Worm (Caenorhabditis elegans) whole organism, L4 larva: ENCODE results near the gene nhr-192.

Experiments
- F10B5.3 ChIP-seq: sonication (generic microtip); optimal IDR thresholded peaks from 2 replicates; lab custom pipeline; 2016; ENCODE audit warnings: mild to moderate bottlenecking, missing genetic modification characterization, missing compliant biosample characterization
- F26F4.8 ChIP-seq: fragments of 200-800 bp; sonication (Bioruptor generic); conservative IDR thresholded peaks from 2 replicates; pipeline ENCODE4 v1.3.6; 2022; ENCODE audit warnings: missing genetic modification characterization, missing compliant biosample characterization
- F37D6.2 ChIP-seq: sonication (generic microtip); optimal IDR thresholded peaks from 2 replicates; lab custom pipeline; 2016; ENCODE audit warnings: mild to moderate bottlenecking, missing genetic modification characterization, missing compliant biosample characterization
- F49E8.2 ChIP-seq: sonication (generic microtip); optimal IDR thresholded peaks from 2 replicates; lab custom pipeline; 2016; ENCODE audit warnings: missing compliant biosample characterization, mild to moderate bottlenecking, missing genetic modification characterization, borderline replicate concordance
- Y5F2A.4 ChIP-seq: fragments of 200-800 bp; sonication (Bioruptor generic); optimal IDR thresholded peaks from 2 replicates; lab custom pipeline; 2018; ENCODE audit warnings: mild to moderate bottlenecking, missing genetic modification characterization, missing compliant biosample characterization
- ZK337.2 ChIP-seq: fragments of 200-800 bp; sonication (Bioruptor generic); IDR thresholded peaks from 2 replicates; pipeline ENCODE4 v1.3.6; 2022; ENCODE audit warnings: missing genetic modification reagents, missing genetic modification characterization, missing compliant biosample characterization
- arid-1 ChIP-seq: fragments of 200-800 bp; sonication (Bioruptor generic); conservative IDR thresholded peaks from 2 replicates; pipeline ENCODE4 v1.3.6; 2022; ENCODE audit warnings: missing genetic modification reagents, missing genetic modification characterization, missing compliant biosample characterization
- ceh-20 ChIP-seq: fragments of 200-800 bp; sonication (Bioruptor generic); IDR thresholded peaks from 2 replicates; pipeline ENCODE4 v1.3.6; 2022; ENCODE audit warnings: missing genetic modification reagents, missing genetic modification characterization, missing compliant biosample characterization
- ceh-44 ChIP-seq: fragments of 200-800 bp; sonication (Bioruptor generic); IDR thresholded peaks from 2 replicates; pipeline ENCODE4 v1.3.6; 2022; ENCODE audit warnings: missing genetic modification reagents, missing genetic modification characterization, missing compliant biosample characterization
- ceh-62 ChIP-seq: sonication (generic microtip); optimal IDR thresholded peaks from 2 replicates; lab custom pipeline; 2017; ENCODE audit warnings: missing biosample characterization, missing genetic modification characterization
- ceh-82 ChIP-seq: sonication (generic microtip); optimal IDR thresholded peaks from 2 replicates; lab custom pipeline; 2017; ENCODE audit warnings: missing biosample characterization, missing genetic modification characterization
- ctbp-1 ChIP-seq: fragments of 200-800 bp; sonication (Bioruptor generic); IDR thresholded peaks from 2 replicates; pipeline ENCODE4 v1.3.6; 2022; ENCODE audit warnings: missing genetic modification reagents, missing genetic modification characterization, missing compliant biosample characterization
- dmd-6 ChIP-seq: fragments of 200-800 bp; sonication (Bioruptor generic); IDR thresholded peaks from 2 replicates; pipeline ENCODE4 v1.3.6; 2022; ENCODE audit warnings: missing genetic modification reagents, missing genetic modification characterization, missing compliant biosample characterization
- dmd-8 ChIP-seq: fragments of 200-800 bp; sonication (Bioruptor generic); IDR thresholded peaks from 2 replicates; pipeline ENCODE4 v1.3.6; 2022; ENCODE audit warnings: missing genetic modification characterization, missing compliant biosample characterization
- dpl-1 ChIP-seq: fragments of 150-350 bp; optimal IDR thresholded peaks from 2 replicates; lab custom pipeline; 2014; ENCODE audit warnings: missing biosample characterization, missing genetic modification reagents, missing genetic modification characterization
- duxl-1 ChIP-seq: sonication (generic microtip); optimal IDR thresholded peaks from 2 replicates; lab custom pipeline; 2016; ENCODE audit warnings: mild to moderate bottlenecking, missing genetic modification characterization, moderate library complexity, missing compliant biosample characterization; ENCODE audit not compliant: poor library complexity
- fos-1 ChIP-seq: fragments of 150-350 bp; optimal IDR thresholded peaks from 2 replicates; lab custom pipeline; 2014; ENCODE audit warnings: missing biosample characterization, missing genetic modification characterization
- gei-8 ChIP-seq: fragments of 200-800 bp; sonication (Bioruptor generic); optimal IDR thresholded peaks from 2 replicates; lab custom pipeline; 2018; ENCODE audit warnings: mild to moderate bottlenecking, missing genetic modification characterization, missing compliant biosample characterization
- hif-1 ChIP-seq, 2 experiments: sonication (generic microtip); optimal IDR thresholded peaks; 2 replicates each; lab custom pipeline; 2016 to 2017; ENCODE audit warnings: missing compliant biosample characterization in 2 of 2, missing genetic modification characterization in 2 of 2, missing genetic modification reagents in 2 of 2, missing genotype in 2 of 2, mild to moderate bottlenecking in 1 of 2
- hlh-30 ChIP-seq: sonication (generic microtip); optimal IDR thresholded peaks from 2 replicates; lab custom pipeline; 2017; ENCODE audit warnings: antibody characterized with exemption, mild to moderate bottlenecking, missing genetic modification characterization, missing compliant biosample characterization; ENCODE audit not compliant: insufficient read depth
- hmg-1.1 ChIP-seq: fragments of 200-800 bp; sonication (Bioruptor generic); IDR thresholded peaks from 2 replicates; pipeline ENCODE4 v1.3.6; 2022; ENCODE audit warnings: missing genetic modification reagents, missing genetic modification characterization, missing compliant biosample characterization
- lin-1 ChIP-seq: fragments of 200-800 bp; sonication (Bioruptor generic); IDR thresholded peaks from 2 replicates; pipeline ENCODE4 v1.3.6; 2022; ENCODE audit warnings: missing genetic modification reagents, missing genetic modification characterization, missing compliant biosample characterization
- lin-15B ChIP-seq: fragments of 150-350 bp; sonication (generic microtip); optimal IDR thresholded peaks from 3 replicates; lab custom pipeline; 2014; ENCODE audit warnings: missing biosample characterization, missing genetic modification characterization
- lin-39 ChIP-seq: fragments of 150-350 bp; optimal IDR thresholded peaks from 2 replicates; lab custom pipeline; 2014; ENCODE audit warnings: missing biosample characterization, missing genetic modification reagents, missing genetic modification characterization
- madf-9 ChIP-seq: fragments of 200-800 bp; sonication (Bioruptor generic); conservative IDR thresholded peaks from 2 replicates; pipeline ENCODE4 v1.3.6; 2022; ENCODE audit warnings: missing genetic modification reagents, missing genetic modification characterization, missing compliant biosample characterization
- mdl-1 ChIP-seq, 2 experiments: fragments of 150-350 bp in 1 of 2; sonication (generic microtip) in 1 of 2; optimal IDR thresholded peaks; 2 replicates each; lab custom pipeline; 2014 to 2017; ENCODE audit warnings: missing biosample characterization in 2 of 2, missing genetic modification characterization in 2 of 2
- mxl-2 ChIP-seq: fragments of 200-800 bp; sonication (Bioruptor generic); conservative IDR thresholded peaks from 2 replicates; pipeline ENCODE4 v1.3.6; 2022; ENCODE audit warnings: missing genetic modification reagents, missing genetic modification characterization, missing compliant biosample characterization
- nhr-102 ChIP-seq: sonication (generic microtip); optimal IDR thresholded peaks from 2 replicates; lab custom pipeline; 2016; ENCODE audit warnings: mild to moderate bottlenecking, missing genetic modification characterization, moderate library complexity, missing compliant biosample characterization
- nhr-11 ChIP-seq: fragments of 150-350 bp; optimal IDR thresholded peaks from 2 replicates; lab custom pipeline; 2014; ENCODE audit warnings: missing biosample characterization, missing genetic modification characterization
- nhr-28 ChIP-seq: fragments of 150-350 bp; optimal IDR thresholded peaks from 2 replicates; lab custom pipeline; 2014; ENCODE audit warnings: missing biosample characterization, missing genetic modification characterization
- nhr-41 ChIP-seq: fragments of 200-800 bp; sonication (Bioruptor generic); IDR thresholded peaks from 2 replicates; pipeline ENCODE4 v1.3.6; 2022; ENCODE audit warnings: missing genetic modification reagents, missing genetic modification characterization, missing compliant biosample characterization
- nhr-77 ChIP-seq: fragments of 150-350 bp; optimal IDR thresholded peaks from 2 replicates; lab custom pipeline; 2014; ENCODE audit warnings: missing biosample characterization, missing genetic modification characterization
- pqm-1 ChIP-seq: sonication (generic microtip); optimal IDR thresholded peaks from 2 replicates; lab custom pipeline; 2017; ENCODE audit warnings: missing biosample characterization, missing genetic modification characterization
- sdz-12 ChIP-seq: fragments of 200-800 bp; sonication (Bioruptor generic); optimal IDR thresholded peaks from 2 replicates; lab custom pipeline; 2018; ENCODE audit warnings: mild to moderate bottlenecking, missing genetic modification characterization, missing compliant biosample characterization
- snpc-4 ChIP-seq: fragments of 150-350 bp; optimal IDR thresholded peaks from 2 replicates; lab custom pipeline; 2014; ENCODE audit warnings: missing biosample characterization, missing genetic modification characterization
- unc-62 ChIP-seq, 3 experiments: fragments of 150-350 bp in 1 of 3; sonication (generic microtip); optimal IDR thresholded peaks in 2 of 3; peaks in 1 of 3; 1 replicate in 1 of 3; 2 replicates in 2 of 3; lab custom pipeline; 2014 to 2017; ENCODE audit warnings: missing biosample characterization in 3 of 3, missing genetic modification characterization in 3 of 3, missing genetic modification reagents in 3 of 3, missing genotype in 1 of 3
- zfp-2 ChIP-seq: sonication (generic microtip); optimal IDR thresholded peaks from 2 replicates; lab custom pipeline; 2016; ENCODE audit warnings: mild to moderate bottlenecking, missing genetic modification characterization, missing compliant biosample characterization

The nhr-192 gene

ce11 chrV:10081636-10082035 lies 11.2 kb upstream of the nhr-192 start, which contains the start of gene nhr-205:
nhr-205 (minus strand) TSS chrV:10081776.
- TF ChIP-seq nhr-28 (peak; percentile 89), nhr-77 (tag; lab: Kevin White, UChicago) (peak; percentile 89), ceh-62 (tag; lab: Kevin White, UChicago) (no peak)

- TF ChIP-seq unc-62 (GFP tag; optimal IDR thresholded peaks at IDR 0.05 in 1 of 2; lab: Kevin White, UChicago) = peak in 1 of 2 experiments; percentile 94
- no peak for TF ChIP-seq unc-62 (tag; optimal IDR thresholded peaks at IDR 0.05; lab: Kevin White, UChicago)
- no peak for TF ChIP-seq hlh-30 (tag; lab: Kevin White, UChicago)
- TF ChIP-seq zfp-2 = no peak
- TF ChIP-seq nhr-102 (tag; lab: Kevin White, UChicago) = no peak
These were observed 10.5 kb upstream of the nhr-192 start for ce11 chrV:10080905-10081304.

ce11 chrV:10078244-10078643 lies 7.8 kb upstream of the nhr-192 start, which contains the start of gene R04B5.1:
R04B5.1 (minus strand) TSS chrV:10078344.
- no peak for TF ChIP-seq nhr-41 (GFP tag; lab: Robert Waterston, UW)
- no peak for TF ChIP-seq arid-1
- TF ChIP-seq pqm-1 (tag; lab: Kevin White, UChicago) = no peak
- no peak for TF ChIP-seq ceh-82 (tag; lab: Kevin White, UChicago)
- TF ChIP-seq lin-1 (GFP tag; lab: Robert Waterston, UW) = no peak
- TF ChIP-seq ceh-20 (GFP tag; lab: Robert Waterston, UW) = no peak
- TF ChIP-seq hlh-30 (tag; lab: Kevin White, UChicago) = no peak
- TF ChIP-seq mxl-2 = no peak
- no peak for TF ChIP-seq gei-8
- no peak for TF ChIP-seq sdz-12 (GFP tag; lab: Kevin White, UChicago)
- no peak for TF ChIP-seq ZK337.2 (GFP tag; lab: Robert Waterston, UW)
- TF ChIP-seq F26F4.8 (GFP tag; lab: Robert Waterston, UW) = no peak
- no peak for TF ChIP-seq dpl-1 (GFP tag; lab: Kevin White, UChicago)
- no peak for TF ChIP-seq hmg-1.1 (GFP tag; lab: Robert Waterston, UW)

- TF ChIP-seq ceh-62 (tag; lab: Kevin White, UChicago) = no peak
- TF ChIP-seq pqm-1 (tag; lab: Kevin White, UChicago) = no peak
- no peak for TF ChIP-seq duxl-1 (tag; lab: Kevin White, UChicago)
- no peak for TF ChIP-seq mxl-2
- TF ChIP-seq mdl-1 (tag; optimal IDR thresholded peaks at IDR 0.05; lab: Kevin White, UChicago) = no peak
- TF ChIP-seq nhr-11 = no peak
- TF ChIP-seq hlh-30 (tag; lab: Kevin White, UChicago) = no peak
- no peak for TF ChIP-seq dmd-8 (GFP tag; lab: Robert Waterston, UW)
- no peak for TF ChIP-seq madf-9 (GFP tag; lab: Robert Waterston, UW)
- no peak for TF ChIP-seq lin-39 (tag; lab: Kevin White, UChicago)
- TF ChIP-seq F10B5.3 = no peak
- no peak for TF ChIP-seq lin-15B (tag; lab: Kevin White, UChicago)
- no peak for TF ChIP-seq hif-1 (tag; optimal IDR thresholded peaks at IDR 0.05; lab: Kevin White, UChicago)
- no peak for TF ChIP-seq dmd-6
- TF ChIP-seq lin-1 (GFP tag; lab: Robert Waterston, UW) = no peak
- TF ChIP-seq F37D6.2 = no peak
- TF ChIP-seq F49E8.2 = no peak
These were observed 5.0 kb upstream of the nhr-192 start, which contains the start of gene F57A8.7 for ce11 chrV:10075441-10075840. F57A8.7 (plus strand) TSS chrV:10075741.

- TF ChIP-seq hmg-1.1 (GFP tag; lab: Robert Waterston, UW) (no peak), Y5F2A.4 (no peak), nhr-77 (tag; lab: Kevin White, UChicago) (no peak), snpc-4 (no peak), ctbp-1 (GFP tag; lab: Robert Waterston, UW) (no peak), ceh-20 (GFP tag; lab: Robert Waterston, UW) (no peak), fos-1 (no peak), ceh-44 (GFP tag; lab: Robert Waterston, UW) (no peak), F26F4.8 (GFP tag; lab: Robert Waterston, UW) (no peak), unc-62 (GFP tag; optimal IDR thresholded peaks at IDR 0.05 in 1 of 2; lab: Kevin White, UChicago) (no peak), unc-62 (tag; optimal IDR thresholded peaks at IDR 0.05; lab: Kevin White, UChicago) (no peak), F37D6.2 (no peak), nhr-11 (no peak)
These were observed 3.4 kb upstream of the nhr-192 start, which contains the start of gene F57A8.6 for ce11 chrV:10073793-10074192. F57A8.6 (minus strand) TSS chrV:10073893.
